Worm (Caenorhabditis elegans) whole organism, L1 larva: Measurements from ENCODE around the gene suex-2.
A peak's percentile ranks its signal among the peaks of the same experiment; 100 is the strongest.

Source experiments
- C04F5.9 ChIP-seq: sonication (generic microtip); optimal IDR thresholded peaks from 2 replicates; lab custom pipeline; 2016; ENCODE audit warnings: missing genetic modification characterization, missing compliant biosample characterization
- C34B4.2 ChIP-seq: sonication (generic microtip); optimal IDR thresholded peaks from 2 replicates; lab custom pipeline; 2017; ENCODE audit warnings: mild to moderate bottlenecking, missing genetic modification characterization, missing compliant biosample characterization
- Y116A8C.19 ChIP-seq: sonication (generic microtip); optimal IDR thresholded peaks from 2 replicates; lab custom pipeline; 2016; ENCODE audit warnings: missing compliant biosample characterization, missing genetic modification characterization, borderline replicate concordance
- aha-1 ChIP-seq: fragments of 150-350 bp; optimal IDR thresholded peaks from 2 replicates; lab custom pipeline; 2014; ENCODE audit warnings: missing biosample characterization, missing genetic modification characterization
- alr-1 ChIP-seq: fragments of 200-800 bp; sonication (Bioruptor generic); optimal IDR thresholded peaks from 2 replicates; lab custom pipeline; 2018; ENCODE audit warnings: borderline replicate concordance, mild to moderate bottlenecking, missing genetic modification characterization, missing compliant biosample characterization
- aly-2 ChIP-seq: fragments of 150-350 bp; optimal IDR thresholded peaks from 2 replicates; lab custom pipeline; 2014; ENCODE audit warnings: missing biosample characterization, missing genetic modification characterization
- ama-1 ChIP-seq: fragments of 150-350 bp; optimal IDR thresholded peaks from 2 replicates; lab custom pipeline; 2014
- blmp-1 ChIP-seq: fragments of 150-350 bp; optimal IDR thresholded peaks from 2 replicates; lab custom pipeline; 2014; ENCODE audit warnings: missing biosample characterization, missing genetic modification characterization
- ceh-8 ChIP-seq: fragments of 200-800 bp; sonication (Bioruptor generic); optimal IDR thresholded peaks from 2 replicates; lab custom pipeline; 2018; ENCODE audit warnings: mild to moderate bottlenecking, missing genetic modification characterization, moderate library complexity, missing compliant biosample characterization
- ceh-82 ChIP-seq, 3 experiments: fragments of 150-350 bp in 1 of 3; sonication (generic microtip) in 2 of 3; optimal IDR thresholded peaks; 2 replicates each; lab custom pipeline; 2014 to 2017; ENCODE audit warnings: missing biosample characterization in 3 of 3, missing genetic modification characterization in 3 of 3
- ceh-90 ChIP-seq: sonication (generic microtip); optimal IDR thresholded peaks from 2 replicates; lab custom pipeline; 2016; ENCODE audit warnings: missing genetic modification characterization, missing compliant biosample characterization
- efl-1 ChIP-seq, 4 experiments: fragments of 150-350 bp; optimal IDR thresholded peaks in 3 of 4; peaks in 1 of 4; 1 replicate in 1 of 4; 2 replicates in 3 of 4; lab custom pipeline; 2014; ENCODE audit warnings: missing biosample characterization in 2 of 4, missing genetic modification characterization in 2 of 4, missing genetic modification reagents in 2 of 4
- egl-27 ChIP-seq, 2 experiments: fragments of 150-350 bp in 1 of 2; sonication (generic microtip); optimal IDR thresholded peaks; 3 replicates each; lab custom pipeline; 2017 to 2018; ENCODE audit warnings: missing biosample characterization in 2 of 2, missing genetic modification characterization in 2 of 2, missing genetic modification reagents in 2 of 2
- elt-2 ChIP-seq: sonication (generic microtip); optimal IDR thresholded peaks from 2 replicates; lab custom pipeline; 2016; ENCODE audit warnings: missing genetic modification characterization, mild to moderate bottlenecking, inconsistent platforms, missing compliant biosample characterization, missing genetic modification reagents
- elt-3 ChIP-seq, 6 experiments: fragments of 150-350 bp in 1 of 6; sonication (generic microtip); optimal IDR thresholded peaks; 2 replicates each; lab custom pipeline; 2017 to 2018; ENCODE audit warnings: missing biosample characterization in 6 of 6, missing genetic modification characterization in 6 of 6, inconsistent platforms in 1 of 6
- ets-5 ChIP-seq: fragments of 200-800 bp; sonication (Bioruptor generic); IDR thresholded peaks from 2 replicates; pipeline ENCODE4 v1.3.6; 2022; ENCODE audit warnings: missing genetic modification characterization, missing compliant biosample characterization
- fkh-10 ChIP-seq: sonication (generic microtip); optimal IDR thresholded peaks from 2 replicates; lab custom pipeline; 2017; ENCODE audit warnings: missing biosample characterization, missing genetic modification reagents, missing genetic modification characterization
- fkh-4 ChIP-seq: sonication (generic microtip); optimal IDR thresholded peaks from 2 replicates; lab custom pipeline; 2016; ENCODE audit warnings: missing compliant biosample characterization, missing genetic modification characterization, borderline replicate concordance
- fkh-8 ChIP-seq: sonication (generic microtip); optimal IDR thresholded peaks from 2 replicates; lab custom pipeline; 2016; ENCODE audit warnings: mild to moderate bottlenecking, missing genetic modification characterization, missing compliant biosample characterization
- fos-1 ChIP-seq: fragments of 150-350 bp; optimal IDR thresholded peaks from 2 replicates; lab custom pipeline; 2014; ENCODE audit warnings: missing biosample characterization, missing genetic modification characterization
- grh-1 ChIP-seq: fragments of 200-800 bp; sonication (Bioruptor generic); IDR thresholded peaks from 2 replicates; pipeline ENCODE4 v1.3.6; 2022; ENCODE audit warnings: missing genetic modification reagents, missing genetic modification characterization, missing compliant biosample characterization
- hlh-17 ChIP-seq: fragments of 200-800 bp; sonication (Bioruptor generic); optimal IDR thresholded peaks from 2 replicates; lab custom pipeline; 2018; ENCODE audit warnings: missing genetic modification characterization, mild to moderate bottlenecking, missing compliant biosample characterization, moderate library complexity, borderline replicate concordance
- hpl-2 ChIP-seq: fragments of 150-350 bp; optimal IDR thresholded peaks from 2 replicates; lab custom pipeline; 2014; ENCODE audit warnings: missing biosample characterization, missing genetic modification reagents, missing genetic modification characterization
- irx-1 ChIP-seq: sonication (generic microtip); optimal IDR thresholded peaks from 2 replicates; lab custom pipeline; 2016; ENCODE audit warnings: missing genetic modification characterization, missing compliant biosample characterization
- isw-1 ChIP-seq: fragments of 200-800 bp; sonication (Bioruptor generic); IDR thresholded peaks from 2 replicates; pipeline ENCODE4 v1.3.6; 2022; ENCODE audit warnings: missing genetic modification characterization, missing compliant biosample characterization
- jun-1 ChIP-seq: fragments of 150-350 bp; optimal IDR thresholded peaks from 2 replicates; lab custom pipeline; 2014; ENCODE audit warnings: missing biosample characterization, missing genetic modification reagents, missing genetic modification characterization
- lin-13 ChIP-seq: fragments of 150-350 bp; optimal IDR thresholded peaks from 2 replicates; lab custom pipeline; 2014; ENCODE audit warnings: missing biosample characterization, missing genetic modification reagents, missing genetic modification characterization
- lir-3 ChIP-seq: sonication (generic microtip); optimal IDR thresholded peaks from 2 replicates; lab custom pipeline; 2016; ENCODE audit warnings: mild to moderate bottlenecking, missing genetic modification characterization, moderate library complexity, missing compliant biosample characterization; ENCODE audit not compliant: poor library complexity
- mab-9 ChIP-seq: fragments of 200-800 bp; sonication (Bioruptor generic); IDR thresholded peaks from 2 replicates; pipeline ENCODE4 v1.3.6; 2022; ENCODE audit warnings: missing genetic modification reagents, missing genetic modification characterization, missing compliant biosample characterization
- mdl-1 ChIP-seq, 2 experiments: fragments of 150-350 bp; optimal IDR thresholded peaks; 2 replicates each; lab custom pipeline; 2014 to 2017; ENCODE audit warnings: missing biosample characterization in 2 of 2, missing genetic modification characterization in 2 of 2, inconsistent platforms in 1 of 2
- mep-1 ChIP-seq: fragments of 150-350 bp; optimal IDR thresholded peaks from 2 replicates; lab custom pipeline; 2014; ENCODE audit warnings: missing biosample characterization, missing genetic modification characterization
- nhr-11 ChIP-seq: fragments of 150-350 bp; optimal IDR thresholded peaks from 2 replicates; lab custom pipeline; 2014; ENCODE audit warnings: missing biosample characterization, missing genetic modification characterization
- nhr-19 ChIP-seq: fragments of 200-800 bp; sonication (Bioruptor generic); conservative IDR thresholded peaks from 2 replicates; pipeline ENCODE4 v1.3.6; 2022; ENCODE audit warnings: missing genetic modification characterization, missing compliant biosample characterization
- nhr-20 ChIP-seq: sonication (generic microtip); optimal IDR thresholded peaks from 2 replicates; lab custom pipeline; 2016; ENCODE audit warnings: mild to moderate bottlenecking, missing genetic modification characterization, missing compliant biosample characterization
- nhr-77 ChIP-seq: fragments of 150-350 bp; optimal IDR thresholded peaks from 2 replicates; lab custom pipeline; 2014; ENCODE audit warnings: missing biosample characterization, missing genetic modification characterization
- nhr-84 ChIP-seq: sonication (generic microtip); optimal IDR thresholded peaks from 2 replicates; lab custom pipeline; 2017; ENCODE audit warnings: missing biosample characterization, missing genetic modification characterization
- nhr-85 ChIP-seq: sonication (generic microtip); peaks from one replicate; lab custom pipeline; 2016; ENCODE audit warnings: missing genetic modification characterization, inconsistent platforms, missing compliant biosample characterization
- pag-3 ChIP-seq: sonication (generic microtip); optimal IDR thresholded peaks from 2 replicates; lab custom pipeline; 2017; ENCODE audit warnings: missing genetic modification characterization, mild to moderate bottlenecking, missing compliant biosample characterization, antibody characterized with exemption, borderline replicate concordance; ENCODE audit not compliant: insufficient read depth
- pax-3 ChIP-seq: fragments of 200-800 bp; sonication (Bioruptor generic); optimal IDR thresholded peaks from 2 replicates; lab custom pipeline; 2018; ENCODE audit warnings: mild to moderate bottlenecking, missing genetic modification characterization, moderate library complexity, missing compliant biosample characterization
- rnt-1 ChIP-seq: sonication (generic microtip); optimal IDR thresholded peaks from 2 replicates; lab custom pipeline; 2016; ENCODE audit warnings: mild to moderate bottlenecking, missing genetic modification characterization, moderate library complexity, missing compliant biosample characterization
- skn-1 ChIP-seq: fragments of 150-350 bp; optimal IDR thresholded peaks from 2 replicates; lab custom pipeline; 2014; ENCODE audit warnings: missing biosample characterization, missing genetic modification characterization
- snpc-4 ChIP-seq: fragments of 150-350 bp; optimal IDR thresholded peaks from 2 replicates; lab custom pipeline; 2014; ENCODE audit warnings: missing biosample characterization, missing genetic modification characterization
- snu-23 ChIP-seq: sonication (generic microtip); optimal IDR thresholded peaks from 2 replicates; lab custom pipeline; 2016; ENCODE audit warnings: missing genetic modification characterization, missing compliant biosample characterization
- sox-4 ChIP-seq: sonication (generic microtip); optimal IDR thresholded peaks from 2 replicates; lab custom pipeline; 2016; ENCODE audit warnings: missing genetic modification characterization, missing compliant biosample characterization
- sup-37 ChIP-seq: fragments of 200-800 bp; sonication (Bioruptor generic); optimal IDR thresholded peaks from 2 replicates; lab custom pipeline; 2018; ENCODE audit warnings: mild to moderate bottlenecking, missing genetic modification characterization, missing compliant biosample characterization
- swsn-7 ChIP-seq: sonication (generic microtip); optimal IDR thresholded peaks from 2 replicates; lab custom pipeline; 2016; ENCODE audit warnings: missing genetic modification characterization, missing compliant biosample characterization
- tlp-1 ChIP-seq: fragments of 150-350 bp; optimal IDR thresholded peaks from 2 replicates; lab custom pipeline; 2014; ENCODE audit warnings: missing biosample characterization, missing genetic modification characterization
- unc-130 ChIP-seq: fragments of 150-350 bp; optimal IDR thresholded peaks from 2 replicates; lab custom pipeline; 2017; ENCODE audit warnings: missing biosample characterization, missing genetic modification characterization, inconsistent platforms
- vab-15 ChIP-seq: sonication (generic microtip); optimal IDR thresholded peaks from 2 replicates; lab custom pipeline; 2017; ENCODE audit warnings: missing genotype, mild to moderate bottlenecking, missing genetic modification characterization, missing compliant biosample characterization
- xbp-1 ChIP-seq: sonication (generic microtip); optimal IDR thresholded peaks from 2 replicates; lab custom pipeline; 2016; ENCODE audit warnings: missing genetic modification characterization, missing compliant biosample characterization
- zag-1 ChIP-seq: fragments of 150-350 bp; optimal IDR thresholded peaks from 2 replicates; lab custom pipeline; 2014; ENCODE audit warnings: missing biosample characterization, missing genetic modification characterization
- zip-4 ChIP-seq: fragments of 200-800 bp; sonication (Bioruptor generic); optimal IDR thresholded peaks from 2 replicates; lab custom pipeline; 2018; ENCODE audit warnings: mild to moderate bottlenecking, missing genetic modification characterization, moderate library complexity, missing compliant biosample characterization
- ztf-11 ChIP-seq, 2 experiments: sonication (generic microtip); optimal IDR thresholded peaks; 2 replicates each; lab custom pipeline; 2016 to 2017; ENCODE audit warnings: missing genetic modification characterization in 2 of 2, missing biosample characterization in 1 of 2, missing compliant biosample characterization in 1 of 2

suex-2 gene

ce11 chrIV:8921956-8922355, 46.1 kb upstream of the suex-2 start, which contains the start of gene D1046.16:
Gene D1046.16 (plus strand): TSS chrIV:8922150.
- TF ChIP-seq snu-23 (peak; percentile 70), lin-13 (GFP tag; lab: Kevin White, UChicago) (no peak), C34B4.2 (no peak), snpc-4 (tag; lab: Kevin White, UChicago) (no peak), egl-27 (tag; optimal IDR thresholded peaks at IDR 0.05; lab: Kevin White, UChicago) (no peak), unc-130 (tag; lab: Kevin White, UChicago) (no peak), nhr-84 (tag; lab: Kevin White, UChicago) (no peak), xbp-1 (tag; lab: Kevin White, UChicago) (no peak), zip-4 (GFP tag; lab: Kevin White, UChicago) (no peak), fos-1 (tag; lab: Kevin White, UChicago) (no peak), ets-5 (GFP tag; lab: Robert Waterston, UW) (no peak), nhr-85 (tag; lab: Kevin White, UChicago) (no peak), sox-4 (tag; lab: Kevin White, UChicago) (no peak), alr-1 (tag; lab: Kevin White, UChicago) (no peak), Y116A8C.19 (tag; lab: Kevin White, UChicago) (no peak), hpl-2 (GFP tag; lab: Kevin White, UChicago) (no peak), pax-3 (tag; lab: Kevin White, UChicago) (no peak), skn-1 (tag; lab: Kevin White, UChicago) (no peak), mab-9 (no peak), tlp-1 (no peak), rnt-1 (tag; lab: Kevin White, UChicago) (peak; percentile 18), lir-3 (tag; lab: Kevin White, UChicago) (no peak), blmp-1 (tag; lab: Kevin White, UChicago) (peak; percentile 83), hlh-17 (GFP tag; lab: Kevin White, UChicago) (no peak), nhr-11 (tag; lab: Kevin White, UChicago) (no peak), efl-1 (optimal IDR thresholded peaks at IDR 0.05; lab: Kevin White, UChicago) (peak; percentile 16 to 31), efl-1 (GFP tag; optimal IDR thresholded peaks at IDR 0.05 in 1 of 2; lab: Kevin White, UChicago) (no peak), ceh-82 (tag; optimal IDR thresholded peaks at IDR 0.05; lab: Kevin White, UChicago) (peak in 1 of 3 experiments; percentile 5), fkh-4 (tag; lab: Kevin White, UChicago) (no peak), fkh-8 (tag; lab: Kevin White, UChicago) (no peak), fkh-10 (no peak), grh-1 (GFP tag; lab: Robert Waterston, UW) (no peak), vab-15 (no peak), nhr-19 (GFP tag; lab: Robert Waterston, UW) (no peak), isw-1 (no peak), ztf-11 (tag; optimal IDR thresholded peaks at IDR 0.05; lab: Kevin White, UChicago) (no peak), nhr-20 (tag; lab: Kevin White, UChicago) (peak; percentile 61), elt-3 (tag; optimal IDR thresholded peaks at IDR 0.05; lab: Kevin White, UChicago) (peak in 1 of 6 experiments; percentile 30), swsn-7 (tag; lab: Kevin White, UChicago) (peak; percentile 12), mdl-1 (tag; optimal IDR thresholded peaks at IDR 0.05; lab: Kevin White, UChicago) (peak in 1 of 2 experiments; percentile 7), ceh-8 (GFP tag; lab: Kevin White, UChicago) (no peak), elt-2 (tag; lab: Kevin White, UChicago) (no peak), jun-1 (tag; lab: Kevin White, UChicago) (no peak), mep-1 (tag; lab: Kevin White, UChicago) (no peak), irx-1 (tag; lab: Kevin White, UChicago) (no peak), sup-37 (GFP tag; lab: Kevin White, UChicago) (no peak), zag-1 (tag; lab: Kevin White, UChicago) (no peak), ceh-90 (tag; lab: Kevin White, UChicago) (no peak), pag-3 (tag; lab: Kevin White, UChicago) (no peak), nhr-77 (tag; lab: Kevin White, UChicago) (no peak), aly-2 (tag; lab: Kevin White, UChicago) (no peak), ama-1 (lab: Kevin White, UChicago) (no peak), C04F5.9 (tag; lab: Kevin White, UChicago) (no peak), aha-1 (tag; lab: Kevin White, UChicago) (no peak)
